Worm (Caenorhabditis elegans) whole organism, midembryonic: Measurements from ENCODE around the gene Y38H6C.24.

ENCODE experiments used
- T22C8.4 ChIP-seq: fragments of 200-800 bp; sonication (Bioruptor generic); IDR thresholded peaks from 2 replicates; pipeline ENCODE4 v1.3.6; 2022; ENCODE audit warnings: missing genetic modification characterization, missing compliant biosample characterization
- cog-1 ChIP-seq: sonication (generic microtip); optimal IDR thresholded peaks from 2 replicates; lab custom pipeline; 2016; ENCODE audit warnings: missing genetic modification characterization, missing compliant biosample characterization
- flt-1 ChIP-seq: fragments of 200-800 bp; sonication (Bioruptor generic); IDR thresholded peaks from 2 replicates; pipeline ENCODE4 v1.3.6; 2022; ENCODE audit warnings: missing genetic modification characterization, missing compliant biosample characterization
- klf-2 ChIP-seq: fragments of 200-800 bp; sonication (Bioruptor generic); conservative IDR thresholded peaks from 2 replicates; pipeline ENCODE4 v1.3.6; 2022; ENCODE audit warnings: missing genetic modification reagents, missing genetic modification characterization, missing compliant biosample characterization
- med-1 ChIP-seq: sonication (generic microtip); optimal IDR thresholded peaks from 2 replicates; lab custom pipeline; 2017; ENCODE audit warnings: missing genetic modification characterization, mild to moderate bottlenecking, missing compliant biosample characterization, antibody characterized with exemption, missing genetic modification reagents; ENCODE audit not compliant: insufficient read depth
- tab-1 ChIP-seq: fragments of 200-800 bp; sonication (Bioruptor generic); IDR thresholded peaks from 2 replicates; pipeline ENCODE4 v1.3.6; 2022; ENCODE audit warnings: missing genetic modification characterization, missing compliant biosample characterization
- ztf-23 ChIP-seq: fragments of 200-800 bp; sonication (Bioruptor generic); IDR thresholded peaks from 2 replicates; pipeline ENCODE4 v1.3.6; 2022; ENCODE audit warnings: missing genetic modification reagents, missing genetic modification characterization, missing compliant biosample characterization
- ztf-29 ChIP-seq: fragments of 200-800 bp; sonication (Bioruptor generic); IDR thresholded peaks from 2 replicates; pipeline ENCODE4 v1.3.6; 2022; ENCODE audit warnings: missing genetic modification reagents, missing genetic modification characterization, missing compliant biosample characterization

- TF ChIP-seq ztf-23 (GFP tag; lab: Robert Waterston, UW): no peak
- TF ChIP-seq cog-1: no peak
- no peak for TF ChIP-seq flt-1
- TF ChIP-seq klf-2: no peak
- TF ChIP-seq ztf-29 (GFP tag; lab: Robert Waterston, UW): no peak
- no peak for TF ChIP-seq T22C8.4 (GFP tag; lab: Robert Waterston, UW)
- no peak for TF ChIP-seq tab-1 (GFP tag; lab: Robert Waterston, UW)
- no peak for TF ChIP-seq med-1
Measured at ce11 chrV:20545742-20546141, 19.5 kb downstream of the Y38H6C.24 start.
